Fruit fly (Drosophila melanogaster) whole organism, embryonic: ENCODE data around the gene CG12990.
A peak's percentile ranks its signal among the peaks of the same experiment; 100 is the strongest.

Experiments used
- Atf-2 ChIP-seq: fragments of 200-800 bp; sonication (Bioruptor generic); optimal IDR thresholded peaks from 2 replicates; lab custom pipeline; 2016; ENCODE audit warnings: missing biosample characterization, missing genetic modification characterization
- C15 ChIP-seq: fragments of 200-800 bp; sonication (Bioruptor generic); IDR thresholded peaks from 3 replicates; pipeline ENCODE4 v1.3.6; 2022; ENCODE audit warnings: missing biosample characterization, missing genetic modification characterization
- CG10274 ChIP-seq: fragments of 200-800 bp; sonication (Bioruptor generic); optimal IDR thresholded peaks from 3 replicates; lab custom pipeline; 2017; ENCODE audit warnings: missing biosample characterization, mild to moderate bottlenecking, missing genetic modification characterization
- CG10654 ChIP-seq: fragments of 200-800 bp; sonication (Bioruptor generic); optimal IDR thresholded peaks from 2 replicates; lab custom pipeline; 2016; ENCODE audit warnings: missing biosample characterization, missing genetic modification characterization
- CG12744 ChIP-seq: fragments of 200-800 bp; sonication (Bioruptor generic); optimal IDR thresholded peaks from 2 replicates; lab custom pipeline; 2016; ENCODE audit warnings: missing biosample characterization, missing genetic modification characterization
- CG13296 ChIP-seq: fragments of 200-800 bp; sonication (Bioruptor generic); optimal IDR thresholded peaks from 3 replicates; lab custom pipeline; 2018; ENCODE audit warnings: missing biosample characterization, mild to moderate bottlenecking, missing genetic modification characterization
- CG14860 ChIP-seq: fragments of 200-800 bp; sonication (Bioruptor generic); IDR thresholded peaks from 3 replicates; pipeline ENCODE4 v1.3.6; 2022; ENCODE audit warnings: missing biosample characterization, missing genetic modification characterization; ENCODE audit not compliant: partially characterized antibody
- CG14965 ChIP-seq: fragments of 200-800 bp; sonication (Bioruptor generic); optimal IDR thresholded peaks from 2 replicates; lab custom pipeline; 2016; ENCODE audit warnings: missing biosample characterization, missing genetic modification characterization, borderline replicate concordance
- CG15269 ChIP-seq: fragments of 200-800 bp; sonication (Bioruptor generic); optimal IDR thresholded peaks from 2 replicates; lab custom pipeline; 2018; ENCODE audit warnings: missing biosample characterization, mild to moderate bottlenecking, missing genetic modification characterization, moderate library complexity
- CG16779 ChIP-seq: fragments of 200-800 bp; sonication (Bioruptor generic); IDR thresholded peaks from 2 replicates; pipeline ENCODE4 v1.3.6; 2022; ENCODE audit warnings: missing biosample characterization, missing genetic modification characterization
- CG18476 ChIP-seq: fragments of 200-800 bp; sonication (Bioruptor generic); optimal IDR thresholded peaks from 2 replicates; lab custom pipeline; 2016; ENCODE audit warnings: missing biosample characterization, mild to moderate bottlenecking, missing genetic modification characterization
- CG31441 ChIP-seq: fragments of 200-800 bp; sonication (Bioruptor generic); IDR thresholded peaks from 2 replicates; pipeline ENCODE4 v1.3.6; 2022; ENCODE audit warnings: missing biosample characterization, missing genetic modification characterization
- CG33213 ChIP-seq: fragments of 200-800 bp; sonication (Bioruptor generic); optimal IDR thresholded peaks from 3 replicates; lab custom pipeline; 2016; ENCODE audit warnings: missing biosample characterization, missing genetic modification characterization
- CG4617 ChIP-seq: fragments of 200-800 bp; sonication (Bioruptor generic); optimal IDR thresholded peaks from 3 replicates; lab custom pipeline; 2016; ENCODE audit warnings: missing biosample characterization, missing genetic modification characterization, borderline replicate concordance
- CG6689 ChIP-seq: fragments of 200-800 bp; sonication (Bioruptor generic); IDR thresholded peaks from 2 replicates; pipeline ENCODE4 v1.3.6; 2022; ENCODE audit warnings: missing biosample characterization, missing genetic modification characterization
- CG7786 ChIP-seq: fragments of 200-800 bp; sonication (Bioruptor generic); optimal IDR thresholded peaks from 2 replicates; lab custom pipeline; 2016; ENCODE audit warnings: missing biosample characterization, missing genetic modification characterization
- CG7963 ChIP-seq: fragments of 200-800 bp; sonication (Bioruptor generic); IDR thresholded peaks from 3 replicates; pipeline ENCODE4 v1.3.6; 2022; ENCODE audit warnings: missing biosample characterization, missing genetic modification characterization; ENCODE audit not compliant: partially characterized antibody
- CG8281 ChIP-seq: fragments of 200-800 bp; sonication (Bioruptor generic); optimal IDR thresholded peaks from 2 replicates; lab custom pipeline; 2018; ENCODE audit warnings: missing biosample characterization, mild to moderate bottlenecking, missing genetic modification characterization, moderate library complexity
- CG8290 ChIP-seq, 3 experiments: fragments of 200-800 bp; sonication (Bioruptor generic); optimal IDR thresholded peaks; 2 replicates each; lab custom pipeline; 2016 to 2019; ENCODE audit warnings: missing biosample characterization in 3 of 3, missing genetic modification characterization in 3 of 3, mild to moderate bottlenecking in 2 of 3, moderate library complexity in 1 of 3
- CTCF ChIP-seq: fragments of 200-800 bp; sonication (Bioruptor generic); optimal IDR thresholded peaks from 2 replicates; lab custom pipeline; 2017; ENCODE audit warnings: missing biosample characterization, mild to moderate bottlenecking, missing genetic modification characterization, moderate library complexity
- D19A ChIP-seq: fragments of 200-800 bp; optimal IDR thresholded peaks from 3 replicates; lab custom pipeline; 2019; ENCODE audit warnings: missing biosample characterization, mild to moderate bottlenecking, missing genetic modification characterization, moderate library complexity
- Dref ChIP-seq: fragments of 200-800 bp; sonication (Bioruptor generic); IDR thresholded peaks from 2 replicates; pipeline ENCODE4 v1.3.6; 2022; ENCODE audit warnings: missing biosample characterization, missing genetic modification characterization
- HLHmδ ChIP-seq: fragments of 200-800 bp; sonication (Bioruptor generic); optimal IDR thresholded peaks from 2 replicates; lab custom pipeline; 2018; ENCODE audit warnings: missing biosample characterization, mild to moderate bottlenecking, missing genetic modification characterization, moderate library complexity
- HmgZ ChIP-seq: fragments of 200-800 bp; sonication (Bioruptor generic); optimal IDR thresholded peaks from 2 replicates; lab custom pipeline; 2018; ENCODE audit warnings: missing biosample characterization, mild to moderate bottlenecking, missing genetic modification characterization
- Mrtf ChIP-seq: fragments of 200-800 bp; sonication (Bioruptor generic); IDR thresholded peaks from 3 replicates; pipeline ENCODE4 v1.3.6; 2022; ENCODE audit warnings: missing biosample characterization, missing genetic modification characterization
- Myb ChIP-seq: fragments of 200-800 bp; sonication (Bioruptor generic); optimal IDR thresholded peaks from 2 replicates; lab custom pipeline; 2016; ENCODE audit warnings: missing biosample characterization, missing genetic modification characterization
- Nf-YB ChIP-seq: fragments of 200-800 bp; sonication (Bioruptor generic); optimal IDR thresholded peaks from 3 replicates; lab custom pipeline; 2019; ENCODE audit warnings: missing biosample characterization, mild to moderate bottlenecking, missing genetic modification characterization, moderate library complexity
- Pdp1 ChIP-seq, 2 experiments: fragments of 200-800 bp; sonication (Bioruptor generic); optimal IDR thresholded peaks; 3 replicates each; lab custom pipeline; 2016; ENCODE audit warnings: missing biosample characterization in 2 of 2, missing genetic modification characterization in 2 of 2, mild to moderate bottlenecking in 1 of 2, moderate library complexity in 1 of 2
- Rfx ChIP-seq: fragments of 200-800 bp; sonication (Bioruptor generic); IDR thresholded peaks from 2 replicates; pipeline ENCODE4 v1.3.6; 2022; ENCODE audit warnings: missing biosample characterization, missing genetic modification characterization
- Scr ChIP-seq: fragments of 200-800 bp; sonication (Bioruptor generic); IDR thresholded peaks from 2 replicates; pipeline ENCODE4 v1.3.6; 2022; ENCODE audit warnings: missing biosample characterization, missing genetic modification characterization; ENCODE audit not compliant: partially characterized antibody
- Stat92E ChIP-seq, 3 experiments: fragments of >200 bp in 2 of 3; fragments of 200-800 bp in 1 of 3; sonication (Bioruptor generic) in 1 of 3; optimal IDR thresholded peaks; 2 replicates each; lab custom pipeline; 2017 to 2019; ENCODE audit warnings: missing biosample characterization in 3 of 3, missing genetic modification characterization in 3 of 3, mild to moderate bottlenecking in 1 of 3, moderate library complexity in 1 of 3
- ab ChIP-seq: fragments of 200-800 bp; sonication (Bioruptor generic); optimal IDR thresholded peaks from 2 replicates; lab custom pipeline; 2016; ENCODE audit warnings: missing biosample characterization, missing genetic modification characterization
- abd-A ChIP-seq: fragments of 200-800 bp; sonication (Bioruptor generic); optimal IDR thresholded peaks from 3 replicates; lab custom pipeline; 2019; ENCODE audit warnings: missing biosample characterization, mild to moderate bottlenecking, missing genetic modification characterization, moderate library complexity
- bbx ChIP-seq: fragments of 200-800 bp; sonication (Bioruptor generic); IDR thresholded peaks from 2 replicates; pipeline ENCODE4 v1.3.6; 2022; ENCODE audit warnings: missing biosample characterization, missing genetic modification characterization; ENCODE audit not compliant: partially characterized antibody
- bowl ChIP-seq: fragments of 200-800 bp; sonication (Bioruptor generic); IDR thresholded peaks from 2 replicates; pipeline ENCODE4 v1.3.6; 2022; ENCODE audit warnings: missing biosample characterization, missing genetic modification characterization
- ewg ChIP-seq: fragments of 200-800 bp; sonication (Bioruptor generic); optimal IDR thresholded peaks from 3 replicates; lab custom pipeline; 2017; ENCODE audit warnings: mild to moderate bottlenecking, missing biosample characterization, missing genetic modification reagents, missing genetic modification characterization
- hb ChIP-seq: fragments of 200-800 bp; sonication (Bioruptor generic); IDR thresholded peaks from 3 replicates; pipeline ENCODE4 v1.3.6; 2022; ENCODE audit warnings: missing biosample characterization, missing genetic modification characterization; ENCODE audit not compliant: partially characterized antibody
- insv ChIP-seq, 2 experiments: fragments of 200-800 bp; sonication (Bioruptor generic); optimal IDR thresholded peaks; 3 replicates each; lab custom pipeline; 2016 to 2018; ENCODE audit warnings: missing biosample characterization in 2 of 2, missing genetic modification characterization in 2 of 2
- jing ChIP-seq: fragments of 200-800 bp; sonication (Bioruptor generic); optimal IDR thresholded peaks from 2 replicates; lab custom pipeline; 2018; ENCODE audit warnings: missing biosample characterization, mild to moderate bottlenecking, missing genetic modification characterization
- lola ChIP-seq, 3 experiments: fragments of >200 bp in 2 of 3; fragments of 200-800 bp in 1 of 3; sonication (Bioruptor generic) in 1 of 3; optimal IDR thresholded peaks; 2 replicates each; lab custom pipeline; 2017 to 2019; ENCODE audit warnings: missing biosample characterization in 3 of 3, missing genetic modification characterization in 3 of 3, mild to moderate bottlenecking in 1 of 3, moderate library complexity in 1 of 3
- onecut ChIP-seq: fragments of 200-800 bp; sonication (Bioruptor generic); IDR thresholded peaks from 2 replicates; pipeline ENCODE4 v1.3.6; 2022; ENCODE audit warnings: missing biosample characterization, missing genetic modification characterization
- prd ChIP-seq, 3 experiments: fragments of >200 bp in 2 of 3; fragments of 200-800 bp in 1 of 3; sonication (Bioruptor generic) in 1 of 3; optimal IDR thresholded peaks in 2 of 3; IDR thresholded peaks in 1 of 3; 2 replicates in 2 of 3; 3 replicates in 1 of 3; pipeline versions ENCODE4 v1.3.6 to Lab custom; 2017 to 2022; ENCODE audit warnings: missing biosample characterization in 1 of 3, missing genetic modification characterization in 1 of 3
- repo ChIP-seq: fragments of 200-800 bp; sonication (Bioruptor generic); optimal IDR thresholded peaks from 2 replicates; lab custom pipeline; 2016; ENCODE audit warnings: missing biosample characterization, missing genetic modification characterization
- schlank ChIP-seq: fragments of 200-800 bp; sonication (Bioruptor generic); optimal IDR thresholded peaks from 2 replicates; lab custom pipeline; 2018; ENCODE audit warnings: missing biosample characterization, mild to moderate bottlenecking, missing genetic modification characterization
- shn ChIP-seq: fragments of 200-800 bp; sonication (Bioruptor generic); optimal IDR thresholded peaks from 3 replicates; lab custom pipeline; 2016; ENCODE audit warnings: missing biosample characterization, missing genetic modification characterization
- tgo ChIP-seq: fragments of 200-800 bp; sonication (Bioruptor generic); IDR thresholded peaks from 3 replicates; pipeline ENCODE4 v1.3.6; 2022; ENCODE audit warnings: missing biosample characterization, missing genetic modification characterization
- vnd ChIP-seq: fragments of 200-800 bp; sonication (Bioruptor generic); IDR thresholded peaks from 3 replicates; pipeline ENCODE4 v1.3.6; 2022; ENCODE audit warnings: missing biosample characterization, missing genetic modification characterization; ENCODE audit not compliant: partially characterized antibody

The CG12990 gene

DNA sequence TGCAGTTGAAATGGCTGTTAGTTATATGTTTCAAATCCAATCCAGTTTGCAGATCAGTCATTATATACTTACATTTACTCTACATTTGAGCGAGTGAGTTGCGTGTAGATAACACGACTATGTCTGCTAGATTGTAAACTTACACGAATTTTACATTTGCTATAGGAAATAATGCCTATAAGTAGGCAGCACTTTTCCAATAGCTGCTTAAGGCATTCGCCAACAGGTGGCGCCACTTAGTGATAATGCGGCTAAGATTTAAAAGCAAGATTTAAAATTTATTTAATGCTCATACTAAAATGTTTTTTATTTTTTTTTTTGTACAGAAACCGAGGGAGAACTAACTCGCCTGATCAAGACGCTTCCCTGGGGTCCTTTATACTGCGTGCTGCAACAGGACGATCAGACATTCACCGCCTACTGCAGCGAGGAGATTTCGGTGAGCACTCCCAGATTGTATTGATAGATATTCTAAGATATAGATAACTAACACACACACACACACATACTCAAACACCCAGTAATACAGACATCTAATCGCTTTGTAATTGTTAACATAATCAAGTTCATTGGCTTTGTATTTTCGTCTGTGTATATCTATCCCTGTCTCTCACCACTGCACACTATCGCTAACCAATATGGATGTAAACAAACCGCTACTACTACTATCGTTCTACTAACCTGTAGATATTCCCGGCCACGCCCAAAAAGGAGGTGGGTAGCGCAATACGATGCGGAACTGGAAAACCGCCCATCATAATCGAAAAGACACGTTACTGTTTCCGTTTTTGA, 48.8 kb upstream of the CG12990 start (continued):
- TF ChIP-seq CG31441 (GFP tag; lab: Robert Waterston, UW) (no peak), Mrtf (GFP tag; lab: Robert Waterston, UW) (no peak), CG10274 (GFP tag; lab: Kevin White, UChicago) (no peak), CG8290 (GFP tag; optimal IDR thresholded peaks at IDR 0.05; lab: Kevin White, UChicago) (peak; percentile 34), CG8290 (tag; optimal IDR thresholded peaks at IDR 0.05; lab: Kevin White, UChicago) (peak in 1 of 2 experiments; percentile 51), CG6689 (no peak), CG10654 (GFP tag; lab: Kevin White, UChicago) (no peak), vnd (GFP tag; lab: Robert Waterston, UW) (peak; percentile 33; the same call in 1 of the 3 replicates), ewg (peak; percentile 0), insv (GFP tag; optimal IDR thresholded peaks at IDR 0.05; lab: Kevin White, UChicago) (no peak), CG33213 (GFP tag; lab: Kevin White, UChicago) (peak; percentile 17), ab (no peak), Dref (GFP tag; lab: Robert Waterston, UW) (no peak), CG15269 (tag; lab: Kevin White, UChicago) (no peak), CG12744 (no peak), Rfx (peak; percentile 53), shn (GFP tag; lab: Kevin White, UChicago) (no peak), CG14965 (GFP tag; lab: Kevin White, UChicago) (peak; percentile 4), abd-A (tag; lab: Kevin White, UChicago) (no peak), jing (GFP tag; lab: Kevin White, UChicago) (no peak), HLHmδ (no peak), repo (GFP tag; lab: Kevin White, UChicago) (no peak), bowl (GFP tag; lab: Robert Waterston, UW) (no peak), C15 (no peak), lola (GFP tag; optimal IDR thresholded peaks at IDR 0.05; lab: Kevin White, UChicago) (no peak), Atf-2 (GFP tag; lab: Kevin White, UChicago) (no peak), tgo (GFP tag; lab: Robert Waterston, UW) (no peak), HmgZ (tag; lab: Kevin White, UChicago) (peak; percentile 25), bbx (GFP tag; lab: Robert Waterston, UW) (0 out of 2 replicates have a peak, but pooled peaks have one; percentile 46), CG14860 (GFP tag; lab: Robert Waterston, UW) (peak; percentile 43; the same call in 1 of the 3 replicates), Myb (GFP tag; lab: Kevin White, UChicago) (peak; percentile 41), CG16779 (GFP tag; lab: Robert Waterston, UW) (no peak), schlank (no peak), D19A (tag; lab: Kevin White, UChicago) (no peak), Stat92E (GFP tag; optimal IDR thresholded peaks at IDR 0.05; lab: Kevin White, UChicago) (no peak), CG13296 (GFP tag; lab: Kevin White, UChicago) (no peak), CG4617 (GFP tag; lab: Kevin White, UChicago) (no peak), Scr (GFP tag; lab: Robert Waterston, UW) (0 out of 2 replicates have a peak, but pooled peaks have one; percentile 36), CTCF (GFP tag; lab: Kevin White, UChicago) (peak; percentile 94), CG8281 (tag; lab: Kevin White, UChicago) (no peak), Nf-YB (GFP tag; lab: Kevin White, UChicago) (peak; percentile 89), hb (GFP tag; lab: Robert Waterston, UW) (no peak), CG7963 (GFP tag; lab: Robert Waterston, UW) (peak; percentile 56; the same call in 1 of the 3 replicates), onecut (no peak), CG18476 (no peak), CG7786 (GFP tag; lab: Kevin White, UChicago) (no peak), Pdp1 (GFP tag; optimal IDR thresholded peaks at IDR 0.05; lab: Kevin White, UChicago) (no peak), prd (optimal IDR thresholded peaks at IDR 0.05; lab: Kevin White, UChicago) (no peak), prd (GFP tag; IDR thresholded peaks at IDR 0.05; lab: Robert Waterston, UW) (no peak)
